Worm (Caenorhabditis elegans) whole organism, L3 larva: ENCODE data around the gene chil-10.
A peak's percentile ranks its signal among the peaks of the same experiment; 100 is the strongest.

Experiments
- R02D3.7 ChIP-seq: fragments of 150-350 bp; optimal IDR thresholded peaks from 2 replicates; lab custom pipeline; 2014; ENCODE audit warnings: missing biosample characterization, missing genetic modification characterization
- ZK546.5 ChIP-seq: sonication (generic microtip); optimal IDR thresholded peaks from 2 replicates; lab custom pipeline; 2017; ENCODE audit warnings: missing biosample characterization, missing genetic modification characterization
- ceh-16 ChIP-seq: sonication (generic microtip); optimal IDR thresholded peaks from 2 replicates; lab custom pipeline; 2017; ENCODE audit warnings: missing biosample characterization, missing genetic modification characterization
- ceh-82 ChIP-seq: fragments of 150-350 bp; optimal IDR thresholded peaks from 2 replicates; lab custom pipeline; 2014; ENCODE audit warnings: missing biosample characterization, missing genetic modification characterization
- ceh-9 ChIP-seq: sonication (generic microtip); optimal IDR thresholded peaks from 2 replicates; lab custom pipeline; 2018; ENCODE audit warnings: missing biosample characterization, missing genetic modification characterization
- daf-12 ChIP-seq: fragments of 150-350 bp; optimal IDR thresholded peaks from 2 replicates; lab custom pipeline; 2014; ENCODE audit warnings: missing biosample characterization, missing genetic modification reagents, missing genetic modification characterization
- egl-27 ChIP-seq: sonication (generic microtip); optimal IDR thresholded peaks from 4 replicates; lab custom pipeline; 2017; ENCODE audit warnings: missing biosample characterization, missing genetic modification reagents, missing genetic modification characterization
- egl-5 ChIP-seq: fragments of 150-350 bp; optimal IDR thresholded peaks from 2 replicates; lab custom pipeline; 2017; ENCODE audit warnings: missing biosample characterization, missing genetic modification reagents, missing genetic modification characterization, inconsistent platforms
- elt-1 ChIP-seq: fragments of 150-350 bp; optimal IDR thresholded peaks from 2 replicates; lab custom pipeline; 2014; ENCODE audit warnings: missing biosample characterization, missing genetic modification characterization
- elt-2 ChIP-seq: sonication (generic microtip); optimal IDR thresholded peaks from 2 replicates; lab custom pipeline; 2016; ENCODE audit warnings: missing genetic modification reagents, mild to moderate bottlenecking, missing genetic modification characterization, missing compliant biosample characterization
- elt-3 ChIP-seq, 3 experiments: fragments of 150-350 bp in 1 of 3; sonication (generic microtip) in 2 of 3; optimal IDR thresholded peaks; 2 replicates in 2 of 3; 4 replicates in 1 of 3; lab custom pipeline; 2014 to 2017; ENCODE audit warnings: missing biosample characterization in 3 of 3, missing genetic modification characterization in 3 of 3
- eor-1 ChIP-seq, 2 experiments: fragments of 150-350 bp; optimal IDR thresholded peaks; 2 replicates each; lab custom pipeline; 2014 to 2018; ENCODE audit warnings: missing biosample characterization in 2 of 2, missing genetic modification characterization in 2 of 2
- fkh-10 ChIP-seq: sonication (generic microtip); optimal IDR thresholded peaks from 2 replicates; lab custom pipeline; 2017; ENCODE audit warnings: missing biosample characterization, missing genetic modification reagents, missing genetic modification characterization
- fkh-2 ChIP-seq: fragments of 150-350 bp; optimal IDR thresholded peaks from 2 replicates; lab custom pipeline; 2014; ENCODE audit warnings: missing biosample characterization, missing genetic modification reagents, missing genetic modification characterization
- hmg-11 ChIP-seq: sonication (generic microtip); optimal IDR thresholded peaks from 2 replicates; lab custom pipeline; 2016; ENCODE audit warnings: missing genetic modification characterization, missing compliant biosample characterization
- jun-1 ChIP-seq: fragments of 150-350 bp; optimal IDR thresholded peaks from 2 replicates; lab custom pipeline; 2014; ENCODE audit warnings: missing biosample characterization, missing genetic modification reagents, missing genetic modification characterization
- lin-15B ChIP-seq: fragments of 150-350 bp; optimal IDR thresholded peaks from 2 replicates; lab custom pipeline; 2014; ENCODE audit warnings: missing biosample characterization, missing genetic modification characterization
- lsy-12 ChIP-seq: sonication (generic microtip); optimal IDR thresholded peaks from 2 replicates; lab custom pipeline; 2016; ENCODE audit warnings: mild to moderate bottlenecking, missing genetic modification characterization, missing compliant biosample characterization
- mdl-1 ChIP-seq: fragments of 150-350 bp; optimal IDR thresholded peaks from 2 replicates; lab custom pipeline; 2014; ENCODE audit warnings: missing biosample characterization, missing genetic modification characterization
- nfya-1 ChIP-seq: sonication (generic microtip); optimal IDR thresholded peaks from 2 replicates; lab custom pipeline; 2017; ENCODE audit warnings: missing genetic modification characterization, mild to moderate bottlenecking, missing compliant biosample characterization, antibody characterized with exemption, moderate library complexity; ENCODE audit not compliant: insufficient read depth
- nhr-11 ChIP-seq: fragments of 150-350 bp; optimal IDR thresholded peaks from 2 replicates; lab custom pipeline; 2014; ENCODE audit warnings: missing biosample characterization, missing genetic modification characterization
- nhr-23 ChIP-seq: fragments of 150-350 bp; optimal IDR thresholded peaks from 2 replicates; lab custom pipeline; 2014; ENCODE audit warnings: missing biosample characterization, missing genetic modification reagents, missing genetic modification characterization
- nhr-237 ChIP-seq: fragments of 150-350 bp; optimal IDR thresholded peaks from 2 replicates; lab custom pipeline; 2014; ENCODE audit warnings: missing biosample characterization, missing genetic modification characterization
- nhr-25 ChIP-seq: sonication (generic microtip); optimal IDR thresholded peaks from 2 replicates; lab custom pipeline; 2017; ENCODE audit warnings: missing biosample characterization, missing genetic modification characterization
- nhr-28 ChIP-seq: fragments of 150-350 bp; optimal IDR thresholded peaks from 2 replicates; lab custom pipeline; 2014; ENCODE audit warnings: missing biosample characterization, missing genetic modification characterization
- nhr-67 ChIP-seq: fragments of 150-350 bp; optimal IDR thresholded peaks from 2 replicates; lab custom pipeline; 2014; ENCODE audit warnings: missing biosample characterization, missing genetic modification characterization
- nhr-76 ChIP-seq: fragments of 150-350 bp; sonication (generic microtip); optimal IDR thresholded peaks from 5 replicates; lab custom pipeline; 2014; ENCODE audit warnings: missing biosample characterization, missing genetic modification characterization
- pha-4 ChIP-seq: fragments of 150-350 bp; optimal IDR thresholded peaks from 2 replicates; lab custom pipeline; 2014; ENCODE audit warnings: missing biosample characterization, missing genetic modification reagents, missing genetic modification characterization
- pqm-1 ChIP-seq: fragments of 150-350 bp; optimal IDR thresholded peaks from 2 replicates; lab custom pipeline; 2017; ENCODE audit warnings: missing biosample characterization, missing genetic modification characterization, inconsistent platforms
- unc-39 ChIP-seq: sonication (generic microtip); optimal IDR thresholded peaks from 4 replicates; lab custom pipeline; 2017; ENCODE audit warnings: missing biosample characterization, missing genetic modification characterization
- unc-62 ChIP-seq: fragments of 150-350 bp; sonication (generic microtip); optimal IDR thresholded peaks from 4 replicates; lab custom pipeline; 2014; ENCODE audit warnings: missing biosample characterization, missing genetic modification reagents, missing genetic modification characterization
- ztf-11 ChIP-seq: fragments of 150-350 bp; optimal IDR thresholded peaks from 2 replicates; lab custom pipeline; 2014; ENCODE audit warnings: missing biosample characterization, missing genetic modification characterization

chil-10 gene

DNA sequence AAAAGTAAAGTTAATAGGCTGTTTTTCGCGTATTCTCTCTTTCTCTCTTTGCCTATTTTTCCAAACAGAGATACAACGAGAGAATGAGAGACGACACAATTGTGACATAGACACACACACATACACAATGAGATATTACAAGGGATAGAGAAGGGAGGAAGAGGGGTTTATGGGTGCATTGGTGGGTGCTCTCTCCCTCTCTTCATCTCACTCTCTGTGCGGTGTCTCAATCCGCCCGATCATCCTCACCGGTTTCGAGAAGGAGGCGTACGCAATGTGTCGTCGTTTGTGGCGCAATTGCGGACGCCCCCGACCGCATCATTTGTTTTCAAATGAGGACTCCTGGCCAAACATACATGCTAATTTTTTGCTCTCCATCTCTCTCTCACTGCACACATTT is 8.2 kb upstream of the chil-10 start (continued):
- TF ChIP-seq ceh-16 (tag; lab: Kevin White, UChicago) = no peak
- TF ChIP-seq fkh-2 (tag; lab: Kevin White, UChicago) = peak; percentile 70
- peak; percentile 100 for TF ChIP-seq hmg-11
- no peak for TF ChIP-seq ZK546.5 (tag; lab: Kevin White, UChicago)
- TF ChIP-seq eor-1 (tag; optimal IDR thresholded peaks at IDR 0.05; lab: Kevin White, UChicago) = no peak
- TF ChIP-seq nhr-67 (tag; lab: Kevin White, UChicago) = no peak
- TF ChIP-seq elt-1 = peak; percentile 54
- TF ChIP-seq nhr-76 (tag; lab: Kevin White, UChicago) = no peak
- TF ChIP-seq ceh-82 = peak; percentile 90
- TF ChIP-seq nhr-237 (tag; lab: Kevin White, UChicago) = no peak
- TF ChIP-seq fkh-10 (GFP tag; lab: Kevin White, UChicago) = peak; percentile 93
- TF ChIP-seq nhr-23 = peak; percentile 92
- TF ChIP-seq pqm-1 = no peak
- no peak for TF ChIP-seq elt-3 (tag; optimal IDR thresholded peaks at IDR 0.05; lab: Kevin White, UChicago)
- peak; percentile 43 for TF ChIP-seq elt-2 (tag; lab: Kevin White, UChicago)
- peak; percentile 39 for TF ChIP-seq ztf-11 (tag; lab: Kevin White, UChicago)
- TF ChIP-seq lsy-12 (tag; lab: Kevin White, UChicago) = peak; percentile 82
- peak; percentile 94 for TF ChIP-seq egl-5 (tag; lab: Kevin White, UChicago)
- TF ChIP-seq jun-1 (tag; lab: Kevin White, UChicago) = peak; percentile 84
- peak; percentile 60 for TF ChIP-seq mdl-1 (tag; lab: Kevin White, UChicago)
- peak; percentile 82 for TF ChIP-seq unc-62 (GFP tag; lab: Kevin White, UChicago)
- TF ChIP-seq nhr-28 (tag; lab: Kevin White, UChicago) = no peak
- TF ChIP-seq, all 47 proteins: peak for 32

- TF ChIP-seq egl-27 (tag; lab: Kevin White, UChicago) = no peak
- TF ChIP-seq nhr-237 (tag; lab: Kevin White, UChicago) = no peak
- no peak for TF ChIP-seq egl-5 (tag; lab: Kevin White, UChicago)
- no peak for TF ChIP-seq ztf-11 (tag; lab: Kevin White, UChicago)
- no peak for TF ChIP-seq nhr-67 (tag; lab: Kevin White, UChicago)
Measured at ce11 chrX:950482-950881, 7.2 kb upstream of the chil-10 start, which contains the start of gene arr-1. arr-1 (plus strand) TSS chrX:950782.

ce11 chrX:952557-953083 is 5.1 kb upstream of the chil-10 start:
- peak; percentile 58 for TF ChIP-seq hmg-11
- no peak for TF ChIP-seq egl-27 (tag; lab: Kevin White, UChicago)
- peak; percentile 53 for TF ChIP-seq nfya-1

DNA sequence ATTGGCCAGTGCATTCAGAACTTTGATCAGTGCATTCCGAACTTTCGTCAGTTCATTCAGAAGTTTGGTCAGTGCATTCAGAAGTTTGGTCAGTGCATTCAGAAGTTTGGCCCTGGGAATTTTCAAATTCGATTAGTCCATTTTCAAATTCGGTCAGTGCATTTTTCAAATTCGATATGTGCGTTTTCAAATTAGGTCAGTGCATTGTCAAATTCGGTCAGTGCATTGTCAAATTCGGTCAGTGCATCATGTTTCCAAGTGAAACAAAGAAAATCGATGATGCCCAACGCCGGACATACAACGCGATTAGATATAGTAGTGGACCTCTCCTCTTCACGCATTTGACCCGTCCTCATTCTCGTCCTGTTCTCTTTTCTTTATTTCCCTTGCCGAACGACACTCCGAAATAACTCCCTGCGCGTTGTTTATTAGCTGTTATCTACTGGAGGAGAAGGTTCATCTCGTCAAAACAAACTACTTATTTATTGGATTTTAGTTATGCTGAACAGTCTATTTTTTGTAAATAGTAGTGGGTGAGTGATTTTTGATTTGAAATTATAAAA is 3.1 kb upstream of the chil-10 start, which contains the start of gene apm-3:
Gene apm-3, plus strand, starts transcription at position 477 of the 563 bp plus-strand sequence.
- TF ChIP-seq nhr-25 (tag; lab: Kevin White, UChicago) = peak; percentile 23
- TF ChIP-seq nfya-1 = peak; percentile 61
- peak; percentile 4 for TF ChIP-seq lin-15B
- peak; percentile 15 for TF ChIP-seq elt-2 (tag; lab: Kevin White, UChicago)
- TF ChIP-seq nhr-28 (tag; lab: Kevin White, UChicago) = no peak
- TF ChIP-seq unc-39 (tag; lab: Kevin White, UChicago) = no peak
- peak; percentile 59 for TF ChIP-seq nhr-23
- peak; percentile 79 for TF ChIP-seq hmg-11
- TF ChIP-seq unc-62 (GFP tag; lab: Kevin White, UChicago) = no peak
- no peak for TF ChIP-seq nhr-11 (tag; lab: Kevin White, UChicago)
- TF ChIP-seq pqm-1 = no peak
- no peak for TF ChIP-seq lsy-12 (tag; lab: Kevin White, UChicago)
- TF ChIP-seq pha-4 (tag; lab: Kevin White, UChicago) = peak; percentile 25

ce11 chrX:960139-960538 is 2.5 kb downstream of the chil-10 start:
- no peak for TF ChIP-seq ceh-9 (tag; lab: Kevin White, UChicago)
- no peak for TF ChIP-seq unc-62 (GFP tag; lab: Kevin White, UChicago)
- no peak for TF ChIP-seq daf-12 (tag; lab: Kevin White, UChicago)
- TF ChIP-seq elt-2 (tag; lab: Kevin White, UChicago) = no peak
- no peak for TF ChIP-seq fkh-2 (tag; lab: Kevin White, UChicago)
- TF ChIP-seq jun-1 (tag; lab: Kevin White, UChicago) = no peak
- no peak for TF ChIP-seq ZK546.5 (tag; lab: Kevin White, UChicago)
- TF ChIP-seq elt-1 = no peak
- TF ChIP-seq lsy-12 (tag; lab: Kevin White, UChicago) = no peak
- no peak for TF ChIP-seq elt-3 (tag; optimal IDR thresholded peaks at IDR 0.05; lab: Kevin White, UChicago)
- no peak for TF ChIP-seq R02D3.7 (tag; lab: Kevin White, UChicago)
- TF ChIP-seq, all 47 proteins: peak for 0
